Fruit fly (Drosophila melanogaster) whole organism, wandering third instar larva: Measurements from ENCODE around the gene Dlic.

Experiments used
- CG32264 ChIP-seq: fragments of 200-800 bp; sonication (Bioruptor generic); optimal IDR thresholded peaks from 2 replicates; lab custom pipeline; 2016; ENCODE audit warnings: missing biosample characterization, missing genetic modification characterization
- Dfd ChIP-seq: fragments of >200 bp; optimal IDR thresholded peaks from 2 replicates; lab custom pipeline; 2017; ENCODE audit warnings: missing biosample characterization, missing genetic modification characterization
- HLH106 ChIP-seq: fragments of 200-800 bp; optimal IDR thresholded peaks from 3 replicates; lab custom pipeline; 2019; ENCODE audit warnings: missing biosample characterization, mild to moderate bottlenecking, missing genetic modification characterization, moderate library complexity
- Hr78 ChIP-seq: fragments of >200 bp; optimal IDR thresholded peaks from 2 replicates; lab custom pipeline; 2017; ENCODE audit warnings: missing biosample characterization, missing genetic modification characterization
- OdsH ChIP-seq: fragments of 200-800 bp; sonication (Bioruptor generic); optimal IDR thresholded peaks from 2 replicates; lab custom pipeline; 2016; ENCODE audit warnings: missing biosample characterization, mild to moderate bottlenecking, missing genetic modification characterization
- br ChIP-seq: fragments of 200-800 bp; sonication (Bioruptor generic); optimal IDR thresholded peaks from 2 replicates; lab custom pipeline; 2016; ENCODE audit warnings: missing biosample characterization, missing genetic modification characterization
- dmrt93B ChIP-seq: fragments of 200-800 bp; sonication (Bioruptor generic); optimal IDR thresholded peaks from 2 replicates; lab custom pipeline; 2018; ENCODE audit warnings: missing biosample characterization, mild to moderate bottlenecking, missing genetic modification characterization
- h ChIP-seq: fragments of 200-800 bp; sonication (Bioruptor generic); optimal IDR thresholded peaks from 3 replicates; lab custom pipeline; 2016; ENCODE audit warnings: missing biosample characterization, mild to moderate bottlenecking, missing genetic modification characterization
- jim ChIP-seq: fragments of 175-275, 200-325 bp; sonication (Bioruptor generic); optimal IDR thresholded peaks from 2 replicates; lab custom pipeline; 2016; ENCODE audit warnings: missing biosample characterization, mild to moderate bottlenecking, missing genetic modification characterization
- lola ChIP-seq: fragments of >200 bp; optimal IDR thresholded peaks from 2 replicates; lab custom pipeline; 2017; ENCODE audit warnings: missing biosample characterization, missing genetic modification characterization
- pan ChIP-seq: fragments of >200 bp; optimal IDR thresholded peaks from 2 replicates; lab custom pipeline; 2017
- rgr ChIP-seq: fragments of 200-800 bp; sonication (Bioruptor generic); optimal IDR thresholded peaks from 3 replicates; lab custom pipeline; 2016; ENCODE audit warnings: missing biosample characterization, mild to moderate bottlenecking, missing genetic modification characterization
- sage ChIP-seq: fragments of 200-800 bp; sonication (Bioruptor generic); optimal IDR thresholded peaks from 2 replicates; lab custom pipeline; 2016; ENCODE audit warnings: missing biosample characterization, mild to moderate bottlenecking, missing genetic modification characterization
- sv ChIP-seq: fragments of 200-800 bp; sonication (Bioruptor generic); optimal IDR thresholded peaks from 3 replicates; lab custom pipeline; 2016; ENCODE audit warnings: missing biosample characterization, missing genetic modification characterization

dm6 chrX:11141785-11142591 is 12.2 kb upstream of the Dlic start, which contains the start of the genes CG15199 and CG15202:
- TF ChIP-seq jim (GFP tag; lab: Kevin White, UChicago), result no peak
- no peak for TF ChIP-seq sv
- TF ChIP-seq Hr78 (GFP tag; lab: Kevin White, UChicago), result no peak
- no peak for TF ChIP-seq CG32264
- TF ChIP-seq lola (GFP tag; lab: Kevin White, UChicago), result no peak
- no peak for TF ChIP-seq HLH106 (tag; lab: Kevin White, UChicago)
- TF ChIP-seq rgr (GFP tag; lab: Kevin White, UChicago), result no peak
- no peak for TF ChIP-seq h (GFP tag; lab: Kevin White, UChicago)
- TF ChIP-seq pan (lab: Kevin White, UChicago), result no peak
- no peak for TF ChIP-seq br
- TF ChIP-seq Dfd (GFP tag; lab: Kevin White, UChicago), result no peak
- TF ChIP-seq dmrt93B (GFP tag; lab: Kevin White, UChicago), result no peak
- TF ChIP-seq OdsH (GFP tag; lab: Kevin White, UChicago), result no peak
- TF ChIP-seq sage (GFP tag; lab: Kevin White, UChicago), result no peak
